Fruit fly (Drosophila melanogaster): ENCODE results near the gene Blimp-1.

DNA sequence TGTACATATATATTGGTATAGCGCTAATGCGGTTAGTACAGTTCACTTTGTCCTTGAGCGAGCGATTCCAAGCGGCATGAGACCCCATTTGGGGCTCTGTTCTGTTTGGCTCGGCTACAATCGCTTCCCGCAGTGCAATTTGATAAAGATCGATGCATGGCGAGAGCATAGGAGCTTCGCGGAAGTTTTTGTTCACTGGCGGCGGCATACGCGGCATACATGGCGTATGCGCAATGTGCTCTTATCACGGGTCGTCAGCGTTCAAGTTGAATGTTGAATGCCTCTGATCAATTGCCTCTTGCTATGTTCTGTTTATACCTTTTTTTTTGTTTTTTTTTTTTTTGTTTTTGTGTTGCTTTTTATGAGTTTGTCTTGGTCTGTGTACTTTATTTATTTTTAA is 10.3 kb downstream of the Blimp-1 start:
- TF ChIP-seq Dll (optimal IDR thresholded peaks at IDR 0.05), result no peak
- TF ChIP-seq CG8478 (optimal IDR thresholded peaks at IDR 0.05), result no peak
- no peak for TF ChIP-seq pan (optimal IDR thresholded peaks at IDR 0.05)
- TF ChIP-seq psq (optimal IDR thresholded peaks at IDR 0.05), result no peak
- TF ChIP-seq EcR (GFP tag; optimal IDR thresholded peaks at IDR 0.05), result no peak

Measured in whole organism.